Worm (Caenorhabditis elegans): ENCODE results near the gene W09H1.1.

The W09H1.1 gene

DNA sequence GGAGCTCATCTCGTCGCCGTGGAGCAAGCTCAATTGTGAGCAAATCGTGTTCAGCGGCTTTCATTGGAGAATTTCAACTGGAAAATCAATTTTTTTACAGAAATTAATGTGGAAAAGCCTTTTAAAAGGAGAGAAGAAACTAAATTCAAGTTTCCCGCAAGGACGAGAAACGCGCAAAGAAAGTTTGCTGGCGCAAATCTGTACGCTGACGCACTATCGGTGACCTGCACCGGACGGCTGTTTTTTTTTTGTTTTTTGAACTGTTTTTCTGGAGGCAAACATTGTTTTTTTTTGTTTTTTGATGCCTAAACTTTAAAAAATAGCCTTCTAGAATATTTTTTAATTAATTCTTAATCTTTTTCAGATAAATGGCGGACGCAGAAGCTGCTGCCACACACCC lies 24.4 kb downstream of the W09H1.1 start, which contains the start of the genes hpr-17 and F32A11.1 (continued):
- peak; percentile 46 for TF ChIP-seq F37D6.2 (tag; optimal IDR thresholded peaks at IDR 0.05)
- peak in 1 of 2 experiments; percentile 66 for TF ChIP-seq hif-1 (tag; optimal IDR thresholded peaks at IDR 0.05)
- peak; percentile 46 for TF ChIP-seq nhr-48 (tag; optimal IDR thresholded peaks at IDR 0.05)
- TF ChIP-seq dve-1 (tag; optimal IDR thresholded peaks at IDR 0.05; ENCODE audit: insufficient read depth): peak; percentile 83
- 0 out of 2 replicates have a peak, but pooled peaks have one; percentile 42 for TF ChIP-seq nhr-42 (GFP tag; IDR thresholded peaks at IDR 0.05)
- TF ChIP-seq zfp-3 (GFP tag; conservative IDR thresholded peaks at IDR 0.05): peak; percentile 80
- TF ChIP-seq rbr-2 (tag; optimal IDR thresholded peaks at IDR 0.05): peak; percentile 72
- TF ChIP-seq snpc-4 (tag; optimal IDR thresholded peaks at IDR 0.05): peak; percentile 51
- no peak for TF ChIP-seq nhr-237 (tag; optimal IDR thresholded peaks at IDR 0.05)
- TF ChIP-seq pha-4 (GFP tag; IDR thresholded peaks at IDR 0.05): peak; percentile 64; the same call in 1 of the 2 replicates
- peak; percentile 54 for TF ChIP-seq pha-4 (tag; optimal IDR thresholded peaks at IDR 0.05)
- 0 out of 2 replicates have a peak, but pooled peaks have one; percentile 35 for TF ChIP-seq Y48G9A.11 (GFP tag; IDR thresholded peaks at IDR 0.05)
- TF ChIP-seq lin-29 (GFP tag; IDR thresholded peaks at IDR 0.05): peak; percentile 36; the same call in 1 of the 2 replicates
- TF ChIP-seq tag-97 (GFP tag; IDR thresholded peaks at IDR 0.05): no peak
- peak; percentile 80 for TF ChIP-seq mes-2 (tag; optimal IDR thresholded peaks at IDR 0.05; ENCODE audit: poor library complexity, severe bottlenecking)
- TF ChIP-seq unc-39 (tag; optimal IDR thresholded peaks at IDR 0.05): no peak
- TF ChIP-seq ceh-20 (GFP tag; IDR thresholded peaks at IDR 0.05): peak; percentile 71
- peak; percentile 68 for TF ChIP-seq hlh-30 (tag; optimal IDR thresholded peaks at IDR 0.05; ENCODE audit: insufficient read depth)
- TF ChIP-seq Y75B8A.6 (GFP tag; IDR thresholded peaks at IDR 0.05): no peak
- TF ChIP-seq cey-2 (tag; optimal IDR thresholded peaks at IDR 0.05; ENCODE audit: borderline replicate concordance, insufficient read depth): no peak
- peak in 1 of 2 experiments; percentile 90 for TF ChIP-seq unc-62 (GFP tag; optimal IDR thresholded peaks at IDR 0.05 in 1 of 2)
- no peak for TF ChIP-seq unc-62 (tag; optimal IDR thresholded peaks at IDR 0.05)
- peak; percentile 79 for TF ChIP-seq hlh-11 (tag; optimal IDR thresholded peaks at IDR 0.05)
- peak; percentile 98 for TF ChIP-seq dpl-1 (GFP tag; optimal IDR thresholded peaks at IDR 0.05)
- peak; percentile 75 for TF ChIP-seq nhr-6 (tag; optimal IDR thresholded peaks at IDR 0.05)
- no peak for TF ChIP-seq F44E2.7 (GFP tag; IDR thresholded peaks at IDR 0.05)
- TF ChIP-seq daf-16 (GFP tag; optimal IDR thresholded peaks at IDR 0.05): peak in 1 of 2 experiments; percentile 77
- TF ChIP-seq daf-16 (tag; optimal IDR thresholded peaks at IDR 0.05): peak; percentile 61
- TF ChIP-seq madf-5 (GFP tag; IDR thresholded peaks at IDR 0.05): no peak
- peak; percentile 71; the same call in 1 of the 2 replicates for TF ChIP-seq madf-9 (GFP tag; conservative IDR thresholded peaks at IDR 0.05)
- no peak; the same call in 1 of the 2 replicates for TF ChIP-seq egl-43 (GFP tag; IDR thresholded peaks at IDR 0.05)
- no peak for TF ChIP-seq vab-7 (GFP tag; IDR thresholded peaks at IDR 0.05)
- peak; percentile 66 for TF ChIP-seq nhr-11 (tag; optimal IDR thresholded peaks at IDR 0.05)
- TF ChIP-seq ceh-62 (tag; optimal IDR thresholded peaks at IDR 0.05): no peak
- TF ChIP-seq fkh-10 (GFP tag; optimal IDR thresholded peaks at IDR 0.05): peak; percentile 68
- peak; percentile 2 for TF ChIP-seq nhr-77 (tag; optimal IDR thresholded peaks at IDR 0.05)
- peak; percentile 65 for TF ChIP-seq lin-13 (GFP tag; optimal IDR thresholded peaks at IDR 0.05)
- peak; percentile 55 for TF ChIP-seq ama-1 (optimal IDR thresholded peaks at IDR 0.05)
- TF ChIP-seq unc-130 (GFP tag; optimal IDR thresholded peaks at IDR 0.05): peak; percentile 0
- TF ChIP-seq mep-1 (tag; optimal IDR thresholded peaks at IDR 0.05): peak; percentile 84
- peak; percentile 91 for TF ChIP-seq lin-38 (GFP tag; IDR thresholded peaks at IDR 0.05)

DNA sequence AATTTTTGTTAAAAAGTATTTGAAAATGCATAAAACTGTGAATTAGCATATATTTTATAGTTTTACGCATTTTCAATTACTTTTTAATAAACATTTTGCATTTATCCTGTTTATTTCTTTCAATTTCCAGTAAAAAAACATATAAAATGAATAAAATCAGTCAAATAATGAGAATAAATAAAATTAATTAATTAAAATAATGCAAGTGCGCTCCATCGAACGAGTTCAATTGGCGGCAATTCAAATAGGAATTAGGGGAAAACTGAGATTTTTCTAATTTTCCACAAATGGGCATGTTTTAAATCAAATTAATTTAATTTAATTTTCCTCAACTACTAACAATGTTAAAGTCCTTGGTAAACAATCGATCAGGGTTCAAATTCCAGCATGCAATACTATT lies 25.3 kb downstream of the W09H1.1 start:
- peak; percentile 69 for TF ChIP-seq lin-38 (GFP tag; IDR thresholded peaks at IDR 0.05)
- TF ChIP-seq hlh-11 (tag; optimal IDR thresholded peaks at IDR 0.05): no peak
